Fruit fly (Drosophila melanogaster) S2 (cell line): ENCODE data around the gene CG17560.

Experiments used
- CG8478 ChIP-seq: fragments of >200 bp; optimal IDR thresholded peaks from 2 replicates; lab custom pipeline; 2018
- CTCF ChIP-seq, 2 experiments: fragments of >200 bp; optimal IDR thresholded peaks; 2 replicates each; lab custom pipeline; 2018

DNA sequence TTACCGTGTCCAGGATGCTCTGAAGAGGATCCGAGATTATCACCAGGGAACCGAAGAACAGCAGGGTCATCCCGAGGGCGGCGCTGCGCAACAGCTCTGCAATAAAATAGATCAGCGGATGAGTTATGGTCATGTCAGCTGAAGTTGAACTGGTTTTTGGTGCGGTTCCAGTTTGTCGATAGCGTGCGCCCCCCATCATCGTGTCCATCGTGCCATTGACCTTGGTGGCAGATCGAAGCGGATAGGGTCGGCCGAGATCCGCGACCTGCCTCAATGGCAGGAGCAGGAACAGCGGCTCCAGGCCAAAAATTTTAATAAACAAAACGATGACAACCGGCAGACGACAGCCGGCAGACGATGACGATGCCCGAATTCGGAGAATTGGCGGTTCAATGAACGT lies 18.1 kb upstream of the CG17560 start:
- no peak for TF ChIP-seq CTCF (optimal IDR thresholded peaks at IDR 0.05; lab: Kevin White, UChicago)
- TF ChIP-seq CG8478 (lab: Kevin White, UChicago): no peak
